Fruit fly (Drosophila melanogaster) whole organism, embryonic: ENCODE results near the gene Rdh.

Source experiments
- Bteb2 ChIP-seq: fragments of 200-800 bp; sonication (Bioruptor generic); optimal IDR thresholded peaks from 2 replicates; lab custom pipeline; 2016; ENCODE audit warnings: missing biosample characterization, missing genetic modification characterization
- CG10321 ChIP-seq: fragments of 200-800 bp; sonication (Bioruptor generic); IDR thresholded peaks from 2 replicates; pipeline ENCODE4 v1.3.6; 2022; ENCODE audit warnings: missing biosample characterization, missing genetic modification characterization
- CG10959 ChIP-seq: fragments of 200-800 bp; sonication (Bioruptor generic); IDR thresholded peaks from 2 replicates; pipeline ENCODE4 v1.3.6; 2022; ENCODE audit warnings: missing biosample characterization, missing genetic modification characterization
- CG12236 ChIP-seq: fragments of 200-800 bp; sonication (Bioruptor generic); optimal IDR thresholded peaks from 2 replicates; lab custom pipeline; 2016; ENCODE audit warnings: missing biosample characterization, missing genetic modification characterization
- CG1603 ChIP-seq: fragments of 200-800 bp; sonication (Bioruptor generic); optimal IDR thresholded peaks from 2 replicates; lab custom pipeline; 2019; ENCODE audit warnings: missing biosample characterization, mild to moderate bottlenecking, missing genetic modification characterization, moderate library complexity
- CG17361 ChIP-seq: fragments of 200-800 bp; sonication (Bioruptor generic); IDR thresholded peaks from 3 replicates; pipeline ENCODE4 v1.3.6; 2022; ENCODE audit warnings: missing biosample characterization, missing genetic modification characterization
- CG18599 ChIP-seq: fragments of 200-800 bp; sonication (Bioruptor generic); optimal IDR thresholded peaks from 3 replicates; lab custom pipeline; 2017; ENCODE audit warnings: missing biosample characterization, missing genetic modification characterization, mild to moderate bottlenecking, moderate library complexity, missing genetic modification reagents
- CG31388 ChIP-seq: fragments of 200-800 bp; sonication (Bioruptor generic); optimal IDR thresholded peaks from 2 replicates; lab custom pipeline; 2016; ENCODE audit warnings: missing biosample characterization, missing genetic modification characterization
- CG33557 ChIP-seq: fragments of 200-800 bp; sonication (Bioruptor generic); optimal IDR thresholded peaks from 2 replicates; lab custom pipeline; 2019; ENCODE audit warnings: missing biosample characterization, mild to moderate bottlenecking, missing genetic modification characterization, moderate library complexity
- CG3726 ChIP-seq: fragments of 200-800 bp; sonication (Bioruptor generic); IDR thresholded peaks from 3 replicates; pipeline ENCODE4, ENCODE4 v1.3.6; 2022; ENCODE audit warnings: missing biosample characterization, missing genetic modification characterization
- CG6854 ChIP-seq: fragments of 200-800 bp; sonication (Bioruptor generic); optimal IDR thresholded peaks from 3 replicates; lab custom pipeline; 2017; ENCODE audit warnings: missing biosample characterization, mild to moderate bottlenecking, missing genetic modification characterization
- CG8290 ChIP-seq, 3 experiments: fragments of 200-800 bp; sonication (Bioruptor generic); optimal IDR thresholded peaks; 2 replicates each; lab custom pipeline; 2016 to 2019; ENCODE audit warnings: missing biosample characterization in 3 of 3, missing genetic modification characterization in 3 of 3, mild to moderate bottlenecking in 2 of 3, moderate library complexity in 1 of 3
- CG8388 ChIP-seq: fragments of 200-800 bp; sonication (Bioruptor generic); optimal IDR thresholded peaks from 2 replicates; lab custom pipeline; 2019; ENCODE audit warnings: missing biosample characterization, mild to moderate bottlenecking, missing genetic modification characterization, moderate library complexity
- D19A ChIP-seq: fragments of 200-800 bp; optimal IDR thresholded peaks from 3 replicates; lab custom pipeline; 2019; ENCODE audit warnings: missing biosample characterization, mild to moderate bottlenecking, missing genetic modification characterization, moderate library complexity
- Doc2 ChIP-seq: fragments of 200-800 bp; sonication (Bioruptor generic); IDR thresholded peaks from 2 replicates; pipeline ENCODE4 v1.3.6; 2022; ENCODE audit warnings: missing biosample characterization, missing genetic modification characterization
- GATAe ChIP-seq: fragments of 200-800 bp; sonication (Bioruptor generic); conservative IDR thresholded peaks from 2 replicates; pipeline ENCODE4 v1.3.6; 2022; ENCODE audit warnings: missing biosample characterization, missing genetic modification characterization
- Gsc ChIP-seq: fragments of 200-800 bp; sonication (Bioruptor generic); IDR thresholded peaks from 2 replicates; pipeline ENCODE4 v1.3.6; 2022; ENCODE audit warnings: missing biosample characterization, missing genetic modification characterization
- Hey ChIP-seq: fragments of 200-800 bp; sonication (Bioruptor generic); optimal IDR thresholded peaks from 3 replicates; lab custom pipeline; 2018; ENCODE audit warnings: missing biosample characterization, mild to moderate bottlenecking, missing genetic modification characterization
- Hsf ChIP-seq: fragments of 200-800 bp; sonication (Bioruptor generic); optimal IDR thresholded peaks from 3 replicates; lab custom pipeline; 2016; ENCODE audit warnings: missing biosample characterization, missing genetic modification characterization
- MTF-1 ChIP-seq: fragments of 200-800 bp; sonication (Bioruptor generic); optimal IDR thresholded peaks from 2 replicates; lab custom pipeline; 2018; ENCODE audit warnings: missing biosample characterization, mild to moderate bottlenecking, missing genetic modification characterization, borderline replicate concordance
- NFAT ChIP-seq: fragments of 200-800 bp; sonication (Bioruptor generic); IDR thresholded peaks from 2 replicates; pipeline ENCODE4 v1.3.6; 2022; ENCODE audit warnings: missing biosample characterization, missing genetic modification characterization
- Oli ChIP-seq: fragments of 200-800 bp; sonication (Bioruptor generic); optimal IDR thresholded peaks from 2 replicates; lab custom pipeline; 2018; ENCODE audit warnings: missing biosample characterization, mild to moderate bottlenecking, missing genetic modification characterization, moderate library complexity
- Rfx ChIP-seq: fragments of 200-800 bp; sonication (Bioruptor generic); IDR thresholded peaks from 2 replicates; pipeline ENCODE4 v1.3.6; 2022; ENCODE audit warnings: missing biosample characterization, missing genetic modification characterization
- Xrp1 ChIP-seq: fragments of 200-800 bp; sonication (Bioruptor generic); IDR thresholded peaks from 2 replicates; pipeline ENCODE4 v1.3.6; 2022; ENCODE audit warnings: missing biosample characterization, missing genetic modification characterization
- bcd ChIP-seq: fragments of 200-800 bp; sonication (Bioruptor generic); optimal IDR thresholded peaks from 2 replicates; lab custom pipeline; 2017; ENCODE audit warnings: missing biosample characterization, mild to moderate bottlenecking, missing genetic modification characterization
- caup ChIP-seq: fragments of 200-800 bp; sonication (Bioruptor generic); optimal IDR thresholded peaks from 3 replicates; lab custom pipeline; 2017; ENCODE audit warnings: missing biosample characterization, mild to moderate bottlenecking, missing genetic modification characterization, moderate library complexity; ENCODE audit not compliant: severe bottlenecking
- cg ChIP-seq: fragments of 200-800 bp; sonication (Bioruptor generic); optimal IDR thresholded peaks from 3 replicates; lab custom pipeline; 2019; ENCODE audit warnings: missing biosample characterization, mild to moderate bottlenecking, missing genetic modification characterization, moderate library complexity
- ci ChIP-seq: fragments of 200-800 bp; sonication (Bioruptor generic); IDR thresholded peaks from 3 replicates; pipeline ENCODE4 v1.3.6; 2022; ENCODE audit warnings: missing biosample characterization, missing genetic modification characterization
- croc ChIP-seq: fragments of 200-800 bp; sonication (Bioruptor generic); conservative IDR thresholded peaks from 3 replicates; pipeline ENCODE4 v1.3.6; 2022; ENCODE audit warnings: missing biosample characterization, missing genetic modification characterization
- crp ChIP-seq, 2 experiments: fragments of 200-800 bp; sonication (Bioruptor generic); optimal IDR thresholded peaks; 2 replicates in 1 of 2; 3 replicates in 1 of 2; lab custom pipeline; 2017; ENCODE audit warnings: missing biosample characterization in 2 of 2, missing genetic modification characterization in 2 of 2, mild to moderate bottlenecking in 1 of 2, moderate library complexity in 1 of 2
- dm ChIP-seq: fragments of 200-800 bp; sonication (Bioruptor generic); optimal IDR thresholded peaks from 3 replicates; lab custom pipeline; 2016; ENCODE audit warnings: missing biosample characterization, missing genetic modification characterization
- dmrt99B ChIP-seq: fragments of 200-800 bp; sonication (Bioruptor generic); optimal IDR thresholded peaks from 2 replicates; lab custom pipeline; 2018; ENCODE audit warnings: missing biosample characterization, mild to moderate bottlenecking, missing genetic modification characterization, moderate library complexity
- dpn ChIP-seq, 2 experiments: fragments of 200-800 bp; sonication (Bioruptor generic); optimal IDR thresholded peaks; 3 replicates each; lab custom pipeline; 2016; ENCODE audit warnings: missing biosample characterization in 2 of 2, missing genetic modification characterization in 2 of 2
- ems ChIP-seq: fragments of 200-800 bp; sonication (Bioruptor generic); optimal IDR thresholded peaks from 3 replicates; lab custom pipeline; 2016; ENCODE audit warnings: missing biosample characterization, missing genetic modification characterization
- hb ChIP-seq: fragments of 200-800 bp; sonication (Bioruptor generic); IDR thresholded peaks from 3 replicates; pipeline ENCODE4 v1.3.6; 2022; ENCODE audit warnings: missing biosample characterization, missing genetic modification characterization; ENCODE audit not compliant: partially characterized antibody
- klu ChIP-seq: fragments of 200-800 bp; sonication (Bioruptor generic); IDR thresholded peaks from 2 replicates; pipeline ENCODE4 v1.3.6; 2022; ENCODE audit warnings: missing biosample characterization, missing genetic modification characterization
- lilli ChIP-seq: fragments of 200-800 bp; sonication (Bioruptor generic); optimal IDR thresholded peaks from 3 replicates; lab custom pipeline; 2016; ENCODE audit warnings: missing biosample characterization, missing genetic modification characterization
- mirr ChIP-seq: fragments of 200-800 bp; sonication (Bioruptor generic); optimal IDR thresholded peaks from 3 replicates; lab custom pipeline; 2018; ENCODE audit warnings: missing biosample characterization, mild to moderate bottlenecking, missing genetic modification characterization
- org-1 ChIP-seq: fragments of 200-800 bp; sonication (Bioruptor generic); optimal IDR thresholded peaks from 2 replicates; lab custom pipeline; 2017; ENCODE audit warnings: missing biosample characterization, missing genetic modification characterization
- pho ChIP-seq: fragments of 200-800 bp; sonication (Bioruptor generic); optimal IDR thresholded peaks from 2 replicates; lab custom pipeline; 2016; ENCODE audit warnings: missing biosample characterization, missing genetic modification characterization
- pzg ChIP-seq: fragments of 200-800 bp; sonication (Bioruptor generic); optimal IDR thresholded peaks from 3 replicates; lab custom pipeline; 2018; ENCODE audit warnings: missing biosample characterization, mild to moderate bottlenecking, missing genetic modification characterization, moderate library complexity
- seq ChIP-seq: fragments of 200-800 bp; sonication (Bioruptor generic); IDR thresholded peaks from 2 replicates; pipeline ENCODE4 v1.3.6; 2022; ENCODE audit warnings: missing biosample characterization, missing genetic modification characterization
- sisA ChIP-seq: fragments of 200-800 bp; sonication (Bioruptor generic); IDR thresholded peaks from 2 replicates; pipeline ENCODE4 v1.3.6; 2022; ENCODE audit warnings: missing biosample characterization, missing genetic modification characterization
- sr ChIP-seq: fragments of 200-800 bp; sonication (Bioruptor generic); IDR thresholded peaks from 3 replicates; pipeline ENCODE4 v1.3.6; 2022; ENCODE audit warnings: missing biosample characterization, missing genetic modification characterization
- tap ChIP-seq: fragments of 200-800 bp; optimal IDR thresholded peaks from 3 replicates; lab custom pipeline; 2019; ENCODE audit warnings: missing biosample characterization, mild to moderate bottlenecking, missing genetic modification characterization, moderate library complexity
- tgo ChIP-seq: fragments of 200-800 bp; sonication (Bioruptor generic); IDR thresholded peaks from 3 replicates; pipeline ENCODE4 v1.3.6; 2022; ENCODE audit warnings: missing biosample characterization, missing genetic modification characterization
- tin ChIP-seq: fragments of 200-800 bp; sonication (Bioruptor generic); optimal IDR thresholded peaks from 3 replicates; lab custom pipeline; 2016; ENCODE audit warnings: missing biosample characterization, missing genetic modification characterization
- zen ChIP-seq: fragments of 200-800 bp; sonication (Bioruptor generic); optimal IDR thresholded peaks from 3 replicates; lab custom pipeline; 2018; ENCODE audit warnings: missing biosample characterization, mild to moderate bottlenecking, missing genetic modification characterization, moderate library complexity

Gene Rdh

DNA sequence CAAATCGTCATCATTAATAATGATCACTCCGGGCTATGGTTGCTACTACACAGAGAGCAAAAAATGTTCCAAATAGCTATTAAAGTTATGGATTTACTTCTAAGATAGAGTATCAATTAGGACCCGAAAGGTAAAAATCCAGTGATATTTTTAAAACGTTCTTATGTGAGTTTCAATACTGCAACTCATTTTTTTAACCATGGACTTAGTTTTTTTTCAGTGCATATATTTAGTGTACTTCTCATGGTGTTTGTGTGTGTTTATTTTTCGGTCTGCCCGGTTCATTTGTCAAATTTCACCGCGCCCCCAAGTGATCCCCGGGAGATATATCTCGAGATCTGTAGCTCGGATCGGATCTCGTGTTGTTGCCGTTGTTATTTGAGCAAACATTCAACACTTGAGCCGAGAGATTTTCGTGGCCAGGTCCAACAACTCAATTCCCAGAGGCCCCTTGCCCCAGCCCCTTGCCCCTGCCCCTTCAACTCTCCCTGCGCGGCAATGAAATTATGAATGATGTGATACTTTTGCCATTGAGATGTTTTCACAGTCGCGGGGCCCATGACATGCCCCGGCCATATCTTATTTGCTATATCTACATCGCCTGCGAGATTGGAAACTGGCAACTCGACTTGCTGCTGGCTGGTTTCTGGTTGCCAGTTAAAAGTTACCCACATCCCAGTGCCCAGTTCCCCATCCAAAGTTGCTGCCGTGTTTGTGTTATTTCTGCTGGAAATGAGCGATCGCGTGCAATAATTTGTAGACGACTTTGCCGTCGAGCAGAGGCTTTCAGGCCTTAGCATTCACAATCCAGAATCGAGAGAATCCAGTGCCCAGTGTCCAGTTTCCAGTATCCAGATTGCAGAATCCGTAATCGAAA, 37.5 kb downstream of the Rdh start (continued):
- TF ChIP-seq CG10959 (GFP tag; lab: Robert Waterston, UW) (peak; percentile 85), klu (GFP tag; lab: Robert Waterston, UW) (no peak), NFAT (no peak), MTF-1 (peak; percentile 33), CG33557 (GFP tag; lab: Kevin White, UChicago) (peak; percentile 79), CG18599 (peak; percentile 52), ems (GFP tag; lab: Kevin White, UChicago) (no peak), Oli (peak; percentile 78), crp (GFP tag; optimal IDR thresholded peaks at IDR 0.05; lab: Kevin White, UChicago) (no peak), ci (GFP tag; lab: Robert Waterston, UW) (peak; percentile 80), Xrp1 (GFP tag; lab: Robert Waterston, UW) (peak; percentile 86), caup (peak; percentile 15), Gsc (GFP tag; lab: Robert Waterston, UW) (0 out of 2 replicates have a peak, but pooled peaks have one; percentile 16), org-1 (GFP tag; lab: Kevin White, UChicago) (peak; percentile 1), Rfx (GFP tag; lab: Robert Waterston, UW) (0 out of 2 replicates have a peak, but pooled peaks have one; percentile 15), CG8290 (GFP tag; optimal IDR thresholded peaks at IDR 0.05; lab: Kevin White, UChicago) (peak; percentile 5), CG8290 (tag; optimal IDR thresholded peaks at IDR 0.05; lab: Kevin White, UChicago) (peak in 1 of 2 experiments; percentile 30), CG31388 (GFP tag; lab: Kevin White, UChicago) (no peak), CG6854 (GFP tag; lab: Kevin White, UChicago) (no peak), pho (GFP tag; lab: Kevin White, UChicago) (no peak), tap (no peak), tgo (GFP tag; lab: Robert Waterston, UW) (peak; percentile 51; the same call in 1 of the 3 replicates), CG3726 (GFP tag; lab: Robert Waterston, UW) (no peak), CG17361 (GFP tag; lab: Robert Waterston, UW) (peak; percentile 72; the same call in 2 of the 3 replicates), croc (GFP tag; lab: Robert Waterston, UW) (peak; percentile 69), Hey (tag; lab: Kevin White, UChicago) (no peak), sisA (GFP tag; lab: Robert Waterston, UW) (peak; percentile 69), zen (tag; lab: Kevin White, UChicago) (peak; percentile 78), bcd (GFP tag; lab: Kevin White, UChicago) (peak; percentile 27), pzg (GFP tag; lab: Kevin White, UChicago) (no peak), GATAe (GFP tag; lab: Robert Waterston, UW) (no peak), mirr (GFP tag; lab: Kevin White, UChicago) (no peak), lilli (GFP tag; lab: Kevin White, UChicago) (peak; percentile 60), dm (peak; percentile 54), CG10321 (no peak), tin (GFP tag; lab: Kevin White, UChicago) (peak; percentile 69), CG12236 (GFP tag; lab: Kevin White, UChicago) (peak; percentile 71), sr (GFP tag; lab: Robert Waterston, UW) (no peak), Hsf (GFP tag; lab: Kevin White, UChicago) (peak; percentile 77), dpn (GFP tag; optimal IDR thresholded peaks at IDR 0.05; lab: Kevin White, UChicago) (peak in 1 of 2 experiments; percentile 61), CG1603 (tag; lab: Kevin White, UChicago) (peak; percentile 69), Bteb2 (GFP tag; lab: Kevin White, UChicago) (peak; percentile 4), hb (GFP tag; lab: Robert Waterston, UW) (no peak), dmrt99B (peak; percentile 69), seq (GFP tag; lab: Robert Waterston, UW) (no peak), D19A (tag; lab: Kevin White, UChicago) (peak; percentile 87), Doc2 (GFP tag; lab: Robert Waterston, UW) (no peak), CG8388 (GFP tag; lab: Kevin White, UChicago) (peak; percentile 52), cg (peak; percentile 33)
